Fruit fly (Drosophila melanogaster): ENCODE results near the gene CG6707.

The CG6707 gene

DNA sequence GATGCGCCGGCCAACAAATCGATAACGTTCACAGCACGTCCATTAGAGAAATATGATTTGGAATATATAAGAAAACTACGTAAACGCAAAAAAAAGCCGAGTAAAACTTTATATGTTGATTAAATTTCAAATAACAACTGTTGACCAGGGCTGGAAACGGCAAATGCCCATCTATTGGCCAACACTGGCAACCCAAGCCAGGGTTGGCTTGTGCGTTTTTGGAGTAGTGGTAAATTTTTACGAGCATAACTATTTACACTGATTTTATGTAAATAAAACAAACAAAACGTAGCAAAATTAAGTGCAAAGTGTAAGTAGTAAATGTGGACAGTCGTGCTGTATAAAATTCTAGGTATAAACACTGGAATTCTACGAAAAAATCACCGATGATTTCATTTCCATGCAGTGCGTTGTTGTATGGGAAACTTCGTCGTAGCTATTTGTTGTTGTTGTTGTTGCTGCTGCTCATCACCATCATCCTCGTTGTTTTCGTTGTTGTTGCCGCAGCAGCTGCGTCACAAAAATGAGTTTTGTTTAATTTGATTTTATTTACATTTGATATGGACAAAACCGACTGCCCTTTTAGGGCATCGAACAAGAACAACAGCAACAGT lies 778 bp upstream of the CG6707 start, which contains the start of gene nudE (continued):
- TF ChIP-seq repo (GFP tag; optimal IDR thresholded peaks at IDR 0.05) (no peak), cato (GFP tag; optimal IDR thresholded peaks at IDR 0.05; ENCODE audit: borderline replicate concordance) (no peak), CG42726 (GFP tag; IDR thresholded peaks at IDR 0.05; ENCODE audit: partially characterized antibody) (no peak), schlank (tag; optimal IDR thresholded peaks at IDR 0.05) (no peak), ap (GFP tag; IDR thresholded peaks at IDR 0.05) (no peak), CG6272 (GFP tag; IDR thresholded peaks at IDR 0.05) (peak; percentile 53), lilli (GFP tag; optimal IDR thresholded peaks at IDR 0.05) (peak; percentile 27), dysf (GFP tag; IDR thresholded peaks at IDR 0.05) (0 out of 3 replicates have a peak, but pooled peaks have one; percentile 7), CG15696 (tag; optimal IDR thresholded peaks at IDR 0.05) (no peak), CG14050 (GFP tag; IDR thresholded peaks at IDR 0.05) (no peak), CG32767 (GFP tag; IDR thresholded peaks at IDR 0.05) (no peak), al (GFP tag; IDR thresholded peaks at IDR 0.05) (no peak), Gug (GFP tag; IDR thresholded peaks at IDR 0.05) (no peak), trh (GFP tag; optimal IDR thresholded peaks at IDR 0.05) (no peak), CG8089 (GFP tag; optimal IDR thresholded peaks at IDR 0.05) (no peak), CG31365 (tag; optimal IDR thresholded peaks at IDR 0.05) (no peak), CG11085 (GFP tag; IDR thresholded peaks at IDR 0.05) (no peak), luna (GFP tag; optimal IDR thresholded peaks at IDR 0.05) (no peak), CG9727 (GFP tag; optimal IDR thresholded peaks at IDR 0.05) (no peak), CG30431 (GFP tag; optimal IDR thresholded peaks at IDR 0.05) (no peak), HHEX (GFP tag; optimal IDR thresholded peaks at IDR 0.05) (peak; percentile 38), jing (GFP tag; optimal IDR thresholded peaks at IDR 0.05) (no peak), tgo (GFP tag; IDR thresholded peaks at IDR 0.05) (no peak; the same call in 2 of the 3 replicates), CG4730 (GFP tag; IDR thresholded peaks at IDR 0.05) (no peak), esg (GFP tag; conservative IDR thresholded peaks at IDR 0.05) (no peak), CG17361 (GFP tag; IDR thresholded peaks at IDR 0.05) (no peak), ranshi (GFP tag; IDR thresholded peaks at IDR 0.05) (0 out of 2 replicates have a peak, but pooled peaks have one; percentile 35), ERR (GFP tag; optimal IDR thresholded peaks at IDR 0.05) (peak; percentile 8), run (tag; optimal IDR thresholded peaks at IDR 0.05) (no peak), CG17912 (GFP tag; optimal IDR thresholded peaks at IDR 0.05) (no peak), CG16779 (GFP tag; IDR thresholded peaks at IDR 0.05) (no peak), CG6175 (GFP tag; IDR thresholded peaks at IDR 0.05) (no peak), CG12744 (GFP tag; optimal IDR thresholded peaks at IDR 0.05) (no peak), z (GFP tag; IDR thresholded peaks at IDR 0.05) (no peak), D (optimal IDR thresholded peaks at IDR 0.05) (no peak), D (GFP tag; optimal IDR thresholded peaks at IDR 0.05) (no peak), CG2678 (tag; optimal IDR thresholded peaks at IDR 0.05) (peak; percentile 42), CG3281 (GFP tag; optimal IDR thresholded peaks at IDR 0.05) (peak; percentile 95), CG9817 (tag; optimal IDR thresholded peaks at IDR 0.05) (peak; percentile 32), CG10462 (GFP tag; optimal IDR thresholded peaks at IDR 0.05) (no peak), wdn (GFP tag; IDR thresholded peaks at IDR 0.05) (no peak), CG1603 (tag; optimal IDR thresholded peaks at IDR 0.05) (peak; percentile 58), Mes4 (GFP tag; optimal IDR thresholded peaks at IDR 0.05) (no peak), Mad (GFP tag; optimal IDR thresholded peaks at IDR 0.05) (no peak), fru (optimal IDR thresholded peaks at IDR 0.05) (no peak), croc (GFP tag; conservative IDR thresholded peaks at IDR 0.05) (no peak), Hmr (GFP tag; optimal IDR thresholded peaks at IDR 0.05) (peak; percentile 21), lmd (GFP tag; IDR thresholded peaks at IDR 0.05) (no peak; the same call in 1 of the 2 replicates), fu2 (GFP tag; optimal IDR thresholded peaks at IDR 0.05) (peak; percentile 36), CG8290 (GFP tag; optimal IDR thresholded peaks at IDR 0.05) (peak; percentile 8), CG8290 (tag; optimal IDR thresholded peaks at IDR 0.05) (peak in 1 of 2 experiments; percentile 39), ci (GFP tag; IDR thresholded peaks at IDR 0.05) (no peak), MESR4 (GFP tag; optimal IDR thresholded peaks at IDR 0.05) (peak; percentile 84)

All from whole organism, embryonic.